Worm (Caenorhabditis elegans): ENCODE results near the gene sdz-28.

sdz-28 gene

ce11 chrII:2122762-2123161, 8.1 kb upstream of the sdz-28 start:
- TF ChIP-seq elt-2 (tag; optimal IDR thresholded peaks at IDR 0.05) (peak; percentile 55), lsy-12 (tag; optimal IDR thresholded peaks at IDR 0.05) (no peak), tbx-2 (tag; optimal IDR thresholded peaks at IDR 0.05) (no peak), ceh-16 (tag; optimal IDR thresholded peaks at IDR 0.05) (no peak), fkh-2 (tag; optimal IDR thresholded peaks at IDR 0.05) (no peak)

ce11 chrII:2135604-2136003, 4.7 kb downstream of the sdz-28 start, which contains the start of gene hpo-7:
Gene hpo-7 (minus strand): TSS chrII:2135704.
- TF ChIP-seq pqm-1 (tag; optimal IDR thresholded peaks at IDR 0.05) (no peak), fkh-2 (tag; optimal IDR thresholded peaks at IDR 0.05) (no peak), nhr-23 (tag; optimal IDR thresholded peaks at IDR 0.05) (no peak), zag-1 (tag; optimal IDR thresholded peaks at IDR 0.05) (no peak), ztf-11 (tag; optimal IDR thresholded peaks at IDR 0.05) (no peak)

ce11 chrII:2137235-2137634, 6.4 kb downstream of the sdz-28 start, which contains the start of gene C40A11.4:
Gene C40A11.4 (plus strand): TSS chrII:2137422.
- TF ChIP-seq ztf-4 (tag; optimal IDR thresholded peaks at IDR 0.05) (no peak), daf-12 (tag; optimal IDR thresholded peaks at IDR 0.05) (no peak), ceh-9 (tag; optimal IDR thresholded peaks at IDR 0.05) (no peak), nhr-28 (tag; optimal IDR thresholded peaks at IDR 0.05) (no peak), pqm-1 (tag; optimal IDR thresholded peaks at IDR 0.05) (no peak), egl-5 (tag; optimal IDR thresholded peaks at IDR 0.05) (no peak), lin-15B (tag; optimal IDR thresholded peaks at IDR 0.05) (no peak), ztf-11 (tag; optimal IDR thresholded peaks at IDR 0.05) (no peak), elt-1 (tag; optimal IDR thresholded peaks at IDR 0.05) (no peak)

ce11 chrII:2138901-2139300, 8.0 kb downstream of the sdz-28 start:
- no peak for TF ChIP-seq elt-1 (tag; optimal IDR thresholded peaks at IDR 0.05)
- TF ChIP-seq nhr-67 (tag; optimal IDR thresholded peaks at IDR 0.05), result no peak
- TF ChIP-seq ztf-11 (tag; optimal IDR thresholded peaks at IDR 0.05), result no peak
- TF ChIP-seq ceh-82 (tag; optimal IDR thresholded peaks at IDR 0.05), result no peak
- TF ChIP-seq tbx-2 (tag; optimal IDR thresholded peaks at IDR 0.05), result no peak
- no peak for TF ChIP-seq ceh-16 (tag; optimal IDR thresholded peaks at IDR 0.05)
- TF ChIP-seq aly-2 (tag; optimal IDR thresholded peaks at IDR 0.05), result no peak
- TF ChIP-seq jun-1 (tag; optimal IDR thresholded peaks at IDR 0.05), result no peak
- TF ChIP-seq egl-27 (tag; optimal IDR thresholded peaks at IDR 0.05), result no peak
- TF ChIP-seq snpc-4 (tag; optimal IDR thresholded peaks at IDR 0.05), result no peak
- TF ChIP-seq mml-1 (tag; optimal IDR thresholded peaks at IDR 0.05), result no peak
- no peak for TF ChIP-seq pha-4 (tag; optimal IDR thresholded peaks at IDR 0.05)
- no peak for TF ChIP-seq fkh-10 (GFP tag; optimal IDR thresholded peaks at IDR 0.05)

ce11 chrII:2140817-2141216, 9.9 kb downstream of the sdz-28 start, which contains the start of gene C40A11.3:
Gene C40A11.3 (plus strand): TSS chrII:2141117.
- no peak for TF ChIP-seq eor-1 (tag; optimal IDR thresholded peaks at IDR 0.05)
- no peak for TF ChIP-seq ztf-11 (tag; optimal IDR thresholded peaks at IDR 0.05)
- TF ChIP-seq mml-1 (tag; optimal IDR thresholded peaks at IDR 0.05), result no peak
- TF ChIP-seq ceh-28 (tag; optimal IDR thresholded peaks at IDR 0.05), result no peak
- no peak for TF ChIP-seq hmg-11 (tag; optimal IDR thresholded peaks at IDR 0.05)
- no peak for TF ChIP-seq lsy-12 (tag; optimal IDR thresholded peaks at IDR 0.05)
- TF ChIP-seq nhr-77 (tag; optimal IDR thresholded peaks at IDR 0.05), result no peak
- no peak for TF ChIP-seq lin-15B (tag; optimal IDR thresholded peaks at IDR 0.05)
- TF ChIP-seq sea-2 (GFP tag; optimal IDR thresholded peaks at IDR 0.05), result no peak
- no peak for TF ChIP-seq nhr-23 (tag; optimal IDR thresholded peaks at IDR 0.05)
- TF ChIP-seq elt-3 (tag; optimal IDR thresholded peaks at IDR 0.05), result no peak

- TF ChIP-seq unc-62 (GFP tag; optimal IDR thresholded peaks at IDR 0.05) (no peak), nhr-23 (tag; optimal IDR thresholded peaks at IDR 0.05) (no peak), mdl-1 (tag; optimal IDR thresholded peaks at IDR 0.05) (no peak), ztf-4 (tag; optimal IDR thresholded peaks at IDR 0.05) (no peak), nhr-25 (tag; optimal IDR thresholded peaks at IDR 0.05) (no peak), ZK546.5 (tag; optimal IDR thresholded peaks at IDR 0.05) (no peak), nhr-11 (tag; optimal IDR thresholded peaks at IDR 0.05) (no peak), fkh-10 (GFP tag; optimal IDR thresholded peaks at IDR 0.05) (no peak), hmg-11 (tag; optimal IDR thresholded peaks at IDR 0.05) (no peak), ztf-11 (tag; optimal IDR thresholded peaks at IDR 0.05) (no peak), nhr-12 (tag; optimal IDR thresholded peaks at IDR 0.05) (no peak), nhr-67 (tag; optimal IDR thresholded peaks at IDR 0.05) (no peak)
Observed at ce11 chrII:2145566-2145965, 14.7 kb downstream of the sdz-28 start, which contains the start of gene C40A11.6. Gene C40A11.6 (minus strand): TSS chrII:2145666.

Measured in whole organism, L3 larva.